Fruit fly (Drosophila melanogaster): ENCODE data around the gene CG8813.

The CG8813 gene

dm6 chr2L:2861140-2861884 lies 8.1 kb upstream of the CG8813 start (continued):
- no peak for TF ChIP-seq sima (GFP tag; optimal IDR thresholded peaks at IDR 0.05)
- TF ChIP-seq YL-1 (GFP tag; optimal IDR thresholded peaks at IDR 0.05), result no peak
- TF ChIP-seq lmd (GFP tag; IDR thresholded peaks at IDR 0.05), result no peak
- no peak for TF ChIP-seq ap (GFP tag; IDR thresholded peaks at IDR 0.05)
- TF ChIP-seq CG17359 (tag; optimal IDR thresholded peaks at IDR 0.05), result no peak
- 0 out of 3 replicates have a peak, but pooled peaks have one; percentile 30 for TF ChIP-seq otp (GFP tag; IDR thresholded peaks at IDR 0.05)
- TF ChIP-seq gcm (GFP tag; optimal IDR thresholded peaks at IDR 0.05), result peak; percentile 29
- peak; percentile 21 for TF ChIP-seq HmgZ (tag; optimal IDR thresholded peaks at IDR 0.05)
- no peak for TF ChIP-seq Mrtf (GFP tag; IDR thresholded peaks at IDR 0.05)
- TF ChIP-seq dan (GFP tag; IDR thresholded peaks at IDR 0.05), result no peak
- no peak for TF ChIP-seq pum (GFP tag; optimal IDR thresholded peaks at IDR 0.05)
- peak; percentile 2 for TF ChIP-seq CG17568 (GFP tag; optimal IDR thresholded peaks at IDR 0.05)
- TF ChIP-seq CG7745 (tag; optimal IDR thresholded peaks at IDR 0.05), result peak; percentile 46
- no peak for TF ChIP-seq Bgb (GFP tag; IDR thresholded peaks at IDR 0.05; ENCODE audit: partially characterized antibody)
- peak; percentile 32 for TF ChIP-seq grn (GFP tag; optimal IDR thresholded peaks at IDR 0.05)
- TF ChIP-seq Dll (GFP tag; IDR thresholded peaks at IDR 0.05; ENCODE audit: partially characterized antibody), result peak; percentile 36; the same call in 1 of the 4 replicates
- no peak for TF ChIP-seq CG13624 (GFP tag; optimal IDR thresholded peaks at IDR 0.05)
- peak; percentile 96 for TF ChIP-seq kni (GFP tag; optimal IDR thresholded peaks at IDR 0.05)
- TF ChIP-seq CG12299 (tag; optimal IDR thresholded peaks at IDR 0.05), result no peak
- TF ChIP-seq CG13775 (GFP tag; optimal IDR thresholded peaks at IDR 0.05), result no peak
- TF ChIP-seq CG13287 (GFP tag; IDR thresholded peaks at IDR 0.05; ENCODE audit: partially characterized antibody), result no peak
- TF ChIP-seq nau (GFP tag; optimal IDR thresholded peaks at IDR 0.05), result no peak
- no peak for TF ChIP-seq CG1792 (GFP tag; optimal IDR thresholded peaks at IDR 0.05)
- TF ChIP-seq CG42726 (GFP tag; IDR thresholded peaks at IDR 0.05; ENCODE audit: partially characterized antibody), result no peak
- TF ChIP-seq lov (optimal IDR thresholded peaks at IDR 0.05), result no peak
- no peak for TF ChIP-seq lov (GFP tag; IDR thresholded peaks at IDR 0.05)
- TF ChIP-seq CG2712 (tag; optimal IDR thresholded peaks at IDR 0.05), result no peak
- TF ChIP-seq CG1233 (GFP tag; optimal IDR thresholded peaks at IDR 0.05), result no peak
- no peak for TF ChIP-seq NFAT (GFP tag; IDR thresholded peaks at IDR 0.05)
- TF ChIP-seq CG3995 (GFP tag; optimal IDR thresholded peaks at IDR 0.05), result no peak
- TF ChIP-seq Sry-β (GFP tag; optimal IDR thresholded peaks at IDR 0.05), result no peak
- no peak for TF ChIP-seq CG7987 (GFP tag; optimal IDR thresholded peaks at IDR 0.05)
- no peak for TF ChIP-seq Scr (GFP tag; IDR thresholded peaks at IDR 0.05; ENCODE audit: partially characterized antibody)
- peak; percentile 35 for TF ChIP-seq CG13296 (GFP tag; optimal IDR thresholded peaks at IDR 0.05)
- no peak for TF ChIP-seq CG12155 (GFP tag; optimal IDR thresholded peaks at IDR 0.05)
- TF ChIP-seq CG13123 (GFP tag; optimal IDR thresholded peaks at IDR 0.05), result no peak
- TF ChIP-seq tap (tag; optimal IDR thresholded peaks at IDR 0.05), result no peak
- no peak for TF ChIP-seq Aef1 (GFP tag; IDR thresholded peaks at IDR 0.05)
- TF ChIP-seq shn (GFP tag; optimal IDR thresholded peaks at IDR 0.05), result no peak
- peak; percentile 74 for TF ChIP-seq sqz (GFP tag; optimal IDR thresholded peaks at IDR 0.05)
- TF ChIP-seq bigmax (GFP tag; optimal IDR thresholded peaks at IDR 0.05), result no peak
- peak; percentile 37 for TF ChIP-seq ATbp (GFP tag; optimal IDR thresholded peaks at IDR 0.05)
- TF ChIP-seq CG6254 (GFP tag; optimal IDR thresholded peaks at IDR 0.05), result no peak
- peak; percentile 71 for TF ChIP-seq sens (GFP tag)
- no peak for TF ChIP-seq pita (GFP tag; optimal IDR thresholded peaks at IDR 0.05)
- TF ChIP-seq pho (GFP tag; optimal IDR thresholded peaks at IDR 0.05), result no peak
- TF ChIP-seq Atf6 (GFP tag; IDR thresholded peaks at IDR 0.05), result no peak
- TF ChIP-seq Gsc (GFP tag; IDR thresholded peaks at IDR 0.05), result no peak
- TF ChIP-seq NK7.1 (GFP tag; optimal IDR thresholded peaks at IDR 0.05), result no peak
- no peak for TF ChIP-seq Hr51 (GFP tag; optimal IDR thresholded peaks at IDR 0.05)
